Worm (Caenorhabditis elegans): ENCODE measurements around the gene sru-13.

The sru-13 gene

DNA sequence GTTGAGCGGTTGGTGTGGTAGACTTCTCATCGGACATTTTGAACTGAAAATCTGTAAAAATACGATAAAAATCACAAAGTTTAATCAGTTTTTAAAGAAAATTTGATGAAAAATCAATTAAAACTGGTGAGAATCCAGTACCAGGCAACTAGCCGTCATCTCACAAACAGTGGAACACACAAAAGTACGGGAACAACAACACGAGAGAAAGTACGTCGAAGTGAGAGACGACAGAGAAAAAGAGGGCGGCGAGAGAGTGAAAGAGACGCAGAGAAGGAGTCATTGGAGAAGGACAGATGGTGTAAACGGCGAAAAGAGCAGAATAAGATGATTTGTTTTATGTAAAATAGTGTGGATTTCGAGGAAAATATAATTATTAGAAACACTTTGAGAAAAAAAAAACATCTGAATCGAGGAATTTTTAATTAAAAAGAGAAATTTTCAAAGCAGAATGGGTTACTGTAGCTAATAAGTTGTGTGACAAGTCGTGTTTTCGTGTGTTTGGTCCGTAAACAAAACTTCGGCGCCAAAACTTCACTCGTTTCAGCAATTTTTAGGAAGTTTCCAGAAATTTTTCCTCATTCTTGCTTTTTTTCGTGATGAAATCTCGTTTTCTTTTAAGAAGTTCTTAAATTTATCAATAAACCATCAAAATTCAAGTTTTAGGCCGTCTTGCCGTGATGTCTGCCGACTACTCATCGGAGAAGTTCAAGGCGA, 44.9 kb upstream of the sru-13 start, which contains the start of the genes hsb-1 and let-99 (continued):
- TF ChIP-seq ZK337.2 (GFP tag; IDR thresholded peaks at IDR 0.05) (no peak), lin-39 (tag; optimal IDR thresholded peaks at IDR 0.05) (no peak), daf-16 (GFP tag; optimal IDR thresholded peaks at IDR 0.05) (no peak), daf-16 (tag; optimal IDR thresholded peaks at IDR 0.05) (peak; percentile 87), mes-2 (tag; optimal IDR thresholded peaks at IDR 0.05; ENCODE audit: poor library complexity, severe bottlenecking) (peak; percentile 68)

DNA sequence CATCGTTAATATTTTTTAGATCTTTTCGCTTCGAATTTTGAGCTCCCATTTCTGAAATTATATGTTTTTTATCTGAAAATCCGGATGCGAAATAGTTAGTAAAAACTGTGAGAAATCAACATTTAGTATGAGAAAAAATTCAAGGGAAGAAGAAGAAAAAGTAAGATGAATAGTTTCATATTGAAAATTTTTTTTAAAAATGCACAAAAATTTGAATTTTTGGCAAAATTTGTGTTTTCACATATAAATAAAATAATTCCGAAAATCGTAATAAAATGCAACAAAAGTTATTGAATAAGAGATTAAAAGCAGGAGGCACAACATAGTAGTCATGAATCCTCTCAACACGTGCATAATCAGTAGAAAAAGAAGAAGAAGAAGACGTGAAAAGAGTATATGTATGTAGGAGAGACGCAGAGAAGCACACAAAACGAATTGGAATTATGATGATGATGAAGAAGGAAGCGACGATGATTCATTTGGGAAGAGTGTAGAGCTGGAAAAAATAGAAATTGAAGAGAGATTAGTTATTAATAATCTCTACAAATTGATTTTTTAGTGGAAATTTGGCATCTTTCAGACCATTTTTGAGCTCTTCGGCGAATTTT, 43.6 kb upstream of the sru-13 start, which contains the start of gene eak-7:
Gene eak-7, minus strand, starts transcription at position 51 of the 608 bp plus-strand sequence.
- TF ChIP-seq tra-1 (GFP tag; IDR thresholded peaks at IDR 0.05) = no peak
- no peak for TF ChIP-seq lin-38 (GFP tag; IDR thresholded peaks at IDR 0.05)
- no peak for TF ChIP-seq ZK546.5 (tag; optimal IDR thresholded peaks at IDR 0.05)
- TF ChIP-seq hlh-30 (tag; optimal IDR thresholded peaks at IDR 0.05; ENCODE audit: insufficient read depth) = peak; percentile 19
- no peak for TF ChIP-seq php-3 (GFP tag; IDR thresholded peaks at IDR 0.05)
- no peak for TF ChIP-seq T26A8.4 (GFP tag; IDR thresholded peaks at IDR 0.05)

DNA sequence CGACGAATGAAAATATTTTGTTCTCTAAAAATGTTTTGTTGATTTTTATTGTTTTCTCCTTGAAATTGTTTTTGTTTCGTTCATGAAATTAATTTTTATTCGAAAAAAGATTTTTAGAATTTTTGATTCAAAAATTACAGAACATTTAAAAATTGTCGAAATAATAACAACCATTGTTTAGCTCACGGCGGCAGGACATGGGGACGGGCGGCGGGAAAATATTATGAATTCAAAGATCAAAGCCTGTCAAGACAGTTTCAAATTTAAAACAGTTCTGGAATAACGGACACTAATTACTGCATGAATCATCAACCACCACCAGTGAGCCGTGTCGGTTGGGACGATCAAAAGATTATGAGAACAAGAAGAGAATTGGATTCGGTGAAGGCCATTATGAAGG, 38.1 kb upstream of the sru-13 start, which contains the start of gene snb-7:
Gene snb-7, plus strand, starts transcription at position 301 of the 400 bp plus-strand sequence.
- TF ChIP-seq attf-4 (tag; optimal IDR thresholded peaks at IDR 0.05) (no peak), ceh-82 (tag; optimal IDR thresholded peaks at IDR 0.05) (no peak)

DNA sequence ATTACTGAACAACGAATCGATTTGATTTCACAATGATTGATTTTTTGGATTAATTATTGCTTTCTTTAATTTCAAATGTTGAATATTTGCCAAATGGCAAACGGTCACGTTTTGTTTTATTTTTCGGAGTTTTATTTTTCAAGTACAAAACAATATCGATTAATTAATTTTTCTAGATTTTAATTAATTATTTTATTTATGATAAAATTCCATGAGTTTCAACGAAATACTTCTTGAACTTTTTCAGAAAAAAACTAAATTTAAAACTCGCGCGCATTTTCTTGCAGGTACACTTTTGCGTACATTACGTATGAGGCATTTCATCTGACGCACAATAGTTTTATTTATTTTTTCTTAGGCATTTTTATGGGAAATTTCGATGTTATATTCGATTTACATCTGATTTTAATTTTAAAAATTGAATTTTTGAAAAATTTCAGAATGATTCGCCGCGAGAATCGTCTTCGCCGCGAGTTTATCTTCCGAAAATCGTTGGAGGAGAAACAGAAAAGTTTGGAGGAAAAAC, 36.6 kb upstream of the sru-13 start, which contains the start of the genes ZK795.2 and ZK795.3:
Gene ZK795.2, minus strand, starts transcription at position 51 of the 526 bp plus-strand sequence.
Gene ZK795.3, plus strand, starts transcription at position 441 of the 526 bp plus-strand sequence.
- no peak for TF ChIP-seq unc-39 (tag; optimal IDR thresholded peaks at IDR 0.05)
- TF ChIP-seq hmg-1.1 (GFP tag; IDR thresholded peaks at IDR 0.05) = 0 out of 2 replicates have a peak, but pooled peaks have one; percentile 17
- TF ChIP-seq fkh-10 (GFP tag; optimal IDR thresholded peaks at IDR 0.05) = peak; percentile 47
- no peak for TF ChIP-seq ceh-28 (tag; optimal IDR thresholded peaks at IDR 0.05)
- no peak for TF ChIP-seq unc-130 (GFP tag; optimal IDR thresholded peaks at IDR 0.05)
- TF ChIP-seq tag-97 (GFP tag; IDR thresholded peaks at IDR 0.05) = no peak
- TF ChIP-seq ZK546.5 (tag; optimal IDR thresholded peaks at IDR 0.05) = no peak
- TF ChIP-seq lim-7 (GFP tag; IDR thresholded peaks at IDR 0.05) = no peak
- no peak for TF ChIP-seq dmd-6 (GFP tag; IDR thresholded peaks at IDR 0.05)
- TF ChIP-seq ctbp-1 (GFP tag; IDR thresholded peaks at IDR 0.05) = no peak
- TF ChIP-seq Y75B8A.6 (GFP tag; IDR thresholded peaks at IDR 0.05) = no peak
- no peak for TF ChIP-seq spr-3 (GFP tag; optimal IDR thresholded peaks at IDR 0.05)
- TF ChIP-seq Y48G9A.11 (GFP tag; IDR thresholded peaks at IDR 0.05) = no peak
- TF ChIP-seq nhr-41 (GFP tag; IDR thresholded peaks at IDR 0.05) = no peak
- no peak for TF ChIP-seq F10B5.3 (tag; optimal IDR thresholded peaks at IDR 0.05)
- TF ChIP-seq mdl-1 (tag; optimal IDR thresholded peaks at IDR 0.05) = no peak
- peak; percentile 19 for TF ChIP-seq nhr-102 (tag; optimal IDR thresholded peaks at IDR 0.05)
- peak; percentile 49 for TF ChIP-seq hlh-30 (tag; optimal IDR thresholded peaks at IDR 0.05; ENCODE audit: insufficient read depth)
- no peak for TF ChIP-seq sdz-12 (GFP tag; optimal IDR thresholded peaks at IDR 0.05)
- TF ChIP-seq daf-16 (GFP tag; optimal IDR thresholded peaks at IDR 0.05) = no peak
- no peak for TF ChIP-seq daf-16 (tag; optimal IDR thresholded peaks at IDR 0.05)
- TF ChIP-seq rbr-2 (tag; optimal IDR thresholded peaks at IDR 0.05) = peak; percentile 32
- no peak for TF ChIP-seq ceh-82 (tag; optimal IDR thresholded peaks at IDR 0.05)
- TF ChIP-seq nhr-237 (tag; optimal IDR thresholded peaks at IDR 0.05) = no peak
- TF ChIP-seq mep-1 (tag; optimal IDR thresholded peaks at IDR 0.05) = peak; percentile 48
- TF ChIP-seq ceh-32 (tag; optimal IDR thresholded peaks at IDR 0.05; ENCODE audit: poor library complexity) = no peak
- TF ChIP-seq pha-4 (GFP tag; IDR thresholded peaks at IDR 0.05) = no peak; the same call in 1 of the 2 replicates
- peak; percentile 11 for TF ChIP-seq pha-4 (tag; optimal IDR thresholded peaks at IDR 0.05)
- TF ChIP-seq egl-43 (GFP tag; IDR thresholded peaks at IDR 0.05) = no peak
- peak; percentile 64 for TF ChIP-seq lin-38 (GFP tag; IDR thresholded peaks at IDR 0.05)
- no peak for TF ChIP-seq ceh-20 (GFP tag; IDR thresholded peaks at IDR 0.05)
- TF ChIP-seq ztf-7 (tag; optimal IDR thresholded peaks at IDR 0.05) = peak; percentile 29
- TF ChIP-seq nhr-76 (tag; optimal IDR thresholded peaks at IDR 0.05) = no peak
- TF ChIP-seq madf-9 (GFP tag; conservative IDR thresholded peaks at IDR 0.05) = no peak
- no peak for TF ChIP-seq tra-1 (GFP tag; IDR thresholded peaks at IDR 0.05)
- no peak for TF ChIP-seq F26F4.8 (GFP tag; conservative IDR thresholded peaks at IDR 0.05)
